Fruit fly (Drosophila melanogaster) Kc167 (cell line): ENCODE data around the gene CG14050.

Source experiments
- Sin3A ChIP-seq: fragments of >200 bp; optimal IDR thresholded peaks from 2 replicates; lab custom pipeline; 2018; ENCODE audit warnings: missing external identifiers
- h ChIP-seq: fragments of >200 bp; optimal IDR thresholded peaks from 3 replicates; lab custom pipeline; 2018; ENCODE audit warnings: missing external identifiers
- insv ChIP-seq: fragments of >200 bp; optimal IDR thresholded peaks from 3 replicates; lab custom pipeline; 2018; ENCODE audit warnings: missing external identifiers
- psq ChIP-seq: fragments of >200 bp; optimal IDR thresholded peaks from 2 replicates; lab custom pipeline; 2017; ENCODE audit warnings: missing external identifiers
- ttk ChIP-seq: sonication (Bioruptor generic); optimal IDR thresholded peaks from 2 replicates; lab custom pipeline; 2017; ENCODE audit warnings: missing external identifiers

DNA sequence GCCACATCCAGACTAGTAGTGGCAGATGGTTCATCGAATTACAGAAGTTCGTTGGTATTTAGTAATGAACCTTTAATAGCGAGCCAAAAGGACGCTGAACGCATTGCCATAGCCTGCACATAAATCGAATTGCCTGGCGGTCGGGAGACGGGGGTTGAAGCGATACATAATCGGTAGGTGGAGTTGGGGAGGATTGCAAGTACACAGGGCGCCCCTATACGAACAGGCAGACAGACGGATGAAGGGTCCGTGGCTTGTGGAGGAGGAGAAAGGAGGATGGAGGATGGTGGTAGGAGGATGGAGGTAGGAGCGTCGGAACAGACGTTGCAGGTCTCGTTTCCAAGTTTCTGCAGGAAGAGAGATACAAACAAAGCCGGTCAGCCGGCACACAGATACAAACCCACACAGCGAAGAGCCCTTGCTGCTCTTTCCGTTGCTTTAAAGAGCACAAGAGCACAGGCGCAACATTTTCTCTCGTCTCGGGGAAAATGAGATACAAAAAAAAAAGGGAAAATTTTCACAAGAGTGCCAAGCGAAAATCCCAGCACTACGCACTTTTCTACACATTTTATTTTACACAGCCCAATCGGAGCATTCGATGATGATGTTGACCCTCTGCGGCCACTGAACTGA, 2.2 kb downstream of the CG14050 start:
- TF ChIP-seq ttk (no peak), Sin3A (lab: Kevin White, UChicago) (no peak), psq (lab: Kevin White, UChicago) (no peak), insv (lab: Kevin White, UChicago) (no peak), h (lab: Kevin White, UChicago) (no peak)
